Worm (Caenorhabditis elegans): ENCODE measurements around the gene exc-7.

The exc-7 gene

ce11 chrII:9605336-9605735, 29.6 kb downstream of the exc-7 start, which contains the start of gene nhr-19:
TSS of gene nhr-19 (minus strand) at chrII:9605526.
- TF ChIP-seq tlf-1 (GFP tag; optimal IDR thresholded peaks at IDR 0.05), result no peak
- TF ChIP-seq xnd-1 (tag; optimal IDR thresholded peaks at IDR 0.05), result no peak
- no peak for TF ChIP-seq die-1 (tag; optimal IDR thresholded peaks at IDR 0.05)
- TF ChIP-seq F52B5.7 (tag; optimal IDR thresholded peaks at IDR 0.05), result no peak
- no peak for TF ChIP-seq Y56A3A.18 (GFP tag; IDR thresholded peaks at IDR 0.05)
- TF ChIP-seq ztf-22 (GFP tag; optimal IDR thresholded peaks at IDR 0.05), result no peak
- TF ChIP-seq F22D6.2 (tag; optimal IDR thresholded peaks at IDR 0.05), result no peak
- no peak for TF ChIP-seq dox-1 (GFP tag; IDR thresholded peaks at IDR 0.05)
- no peak for TF ChIP-seq egl-18 (GFP tag; IDR thresholded peaks at IDR 0.05)
- TF ChIP-seq mel-28 (tag; optimal IDR thresholded peaks at IDR 0.05; ENCODE audit: borderline replicate concordance), result no peak
- TF ChIP-seq nfyb-1 (GFP tag; IDR thresholded peaks at IDR 0.05), result no peak
- TF ChIP-seq C06A6.2 (GFP tag; conservative IDR thresholded peaks at IDR 0.05), result no peak
- TF ChIP-seq chd-7 (tag; optimal IDR thresholded peaks at IDR 0.05), result no peak
- no peak for TF ChIP-seq Y95B8A.8 (GFP tag; IDR thresholded peaks at IDR 0.05)
- TF ChIP-seq aptf-3 (GFP tag; IDR thresholded peaks at IDR 0.05), result no peak

ce11 chrII:9605954-9606353, 30.2 kb downstream of the exc-7 start:
- TF ChIP-seq K11D2.4 (GFP tag; IDR thresholded peaks at IDR 0.05) (0 out of 2 replicates have a peak, but pooled peaks have one; percentile 30), somi-1 (GFP tag; optimal IDR thresholded peaks at IDR 0.05) (no peak), atf-7 (tag; optimal IDR thresholded peaks at IDR 0.05) (no peak)

ce11 chrII:9606485-9607036, 30.8 kb downstream of the exc-7 start:
- peak; percentile 28 for TF ChIP-seq attf-5 (GFP tag; optimal IDR thresholded peaks at IDR 0.05)
- no peak for TF ChIP-seq ztf-26 (tag; optimal IDR thresholded peaks at IDR 0.05)
- peak; percentile 59; the same call in 1 of the 2 replicates for TF ChIP-seq cebp-1 (GFP tag; IDR thresholded peaks at IDR 0.05)
- TF ChIP-seq cebp-1 (tag; optimal IDR thresholded peaks at IDR 0.05), result peak; percentile 82
- no peak for TF ChIP-seq ztf-18 (tag; optimal IDR thresholded peaks at IDR 0.05)
- no peak for TF ChIP-seq lin-54 (GFP tag; optimal IDR thresholded peaks at IDR 0.05)
- no peak for TF ChIP-seq let-526 (GFP tag; IDR thresholded peaks at IDR 0.05)
- no peak for TF ChIP-seq D2030.7 (GFP tag; IDR thresholded peaks at IDR 0.05)
- peak; percentile 45 for TF ChIP-seq K12H6.12 (tag; optimal IDR thresholded peaks at IDR 0.05)

ce11 chrII:9607137-9607536, 31.4 kb downstream of the exc-7 start:
- TF ChIP-seq pha-4 (tag; optimal IDR thresholded peaks at IDR 0.05), result peak; percentile 19
- no peak for TF ChIP-seq gei-17 (GFP tag; optimal IDR thresholded peaks at IDR 0.05)
- peak; percentile 15 for TF ChIP-seq nhr-80 (tag; optimal IDR thresholded peaks at IDR 0.05)

ce11 chrII:9609296-9609695, 33.5 kb downstream of the exc-7 start, which contains the start of gene pap-2:
TSS of gene pap-2 (minus strand) at chrII:9609396.
- TF ChIP-seq bed-1 (GFP tag; IDR thresholded peaks at IDR 0.05), result no peak
- no peak for TF ChIP-seq attf-5 (GFP tag; optimal IDR thresholded peaks at IDR 0.05)
- no peak for TF ChIP-seq Y67H2A.10 (GFP tag; conservative IDR thresholded peaks at IDR 0.05)
- no peak for TF ChIP-seq nhr-90 (tag; optimal IDR thresholded peaks at IDR 0.05)
- TF ChIP-seq xnd-1 (tag; optimal IDR thresholded peaks at IDR 0.05), result no peak
- no peak for TF ChIP-seq Y56A3A.18 (GFP tag; IDR thresholded peaks at IDR 0.05)
- no peak for TF ChIP-seq F37B4.10 (GFP tag; IDR thresholded peaks at IDR 0.05)
- no peak for TF ChIP-seq zfh-2 (GFP tag; conservative IDR thresholded peaks at IDR 0.05)
- no peak for TF ChIP-seq K11D2.4 (GFP tag; IDR thresholded peaks at IDR 0.05)
